Fruit fly (Drosophila melanogaster) Kc167 (cell line): Measurements from ENCODE around the gene CG6034.

Experiments
- Myc ChIP-seq: fragments of >200 bp; optimal IDR thresholded peaks from 2 replicates; lab custom pipeline; 2017; ENCODE audit warnings: missing external identifiers
- Sin3A ChIP-seq: fragments of >200 bp; optimal IDR thresholded peaks from 2 replicates; lab custom pipeline; 2018; ENCODE audit warnings: missing external identifiers
- h ChIP-seq: fragments of >200 bp; optimal IDR thresholded peaks from 3 replicates; lab custom pipeline; 2018; ENCODE audit warnings: missing external identifiers
- insv ChIP-seq: fragments of >200 bp; optimal IDR thresholded peaks from 3 replicates; lab custom pipeline; 2018; ENCODE audit warnings: missing external identifiers
- psq ChIP-seq: fragments of >200 bp; optimal IDR thresholded peaks from 2 replicates; lab custom pipeline; 2017; ENCODE audit warnings: missing external identifiers
- ttk ChIP-seq: sonication (Bioruptor generic); optimal IDR thresholded peaks from 2 replicates; lab custom pipeline; 2017; ENCODE audit warnings: missing external identifiers

CG6034 gene

dm6 chr3L:17729278-17729677 is 17.4 kb downstream of the CG6034 start, which contains the start of gene CG6052:
Gene CG6052, minus strand, starts transcription at chr3L:17729378.
- TF ChIP-seq Myc: no peak

dm6 chr3L:17719754-17720153 is 26.9 kb downstream of the CG6034 start, which contains the start of gene CheB74a:
Gene CheB74a, minus strand, starts transcription at chr3L:17719854.
- TF ChIP-seq Myc (no peak), h (lab: Kevin White, UChicago) (no peak), insv (lab: Kevin White, UChicago) (no peak), Sin3A (lab: Kevin White, UChicago) (no peak), psq (lab: Kevin White, UChicago) (no peak), ttk (no peak)
